Worm (Caenorhabditis elegans): Measurements from ENCODE around the gene grl-5.

grl-5 gene

ce11 chrV:4373656-4374055, 40.8 kb downstream of the grl-5 start (continued):
- TF ChIP-seq bed-2 (GFP tag; IDR thresholded peaks at IDR 0.05) (no peak), D2030.7 (GFP tag; IDR thresholded peaks at IDR 0.05) (0 out of 2 replicates have a peak, but pooled peaks have one; percentile 28), T26A5.8 (tag; optimal IDR thresholded peaks at IDR 0.05) (no peak), K12H6.12 (tag; optimal IDR thresholded peaks at IDR 0.05) (no peak), hrde-1 (tag; optimal IDR thresholded peaks at IDR 0.05; ENCODE audit: borderline replicate concordance) (peak; percentile 15), mel-28 (tag; optimal IDR thresholded peaks at IDR 0.05; ENCODE audit: borderline replicate concordance) (no peak), Y95B8A.8 (GFP tag; IDR thresholded peaks at IDR 0.05) (no peak), tbx-9 (tag; optimal IDR thresholded peaks at IDR 0.05; ENCODE audit: borderline replicate concordance) (no peak), lin-35 (GFP tag; optimal IDR thresholded peaks at IDR 0.05) (no peak), cebp-2 (GFP tag; IDR thresholded peaks at IDR 0.05) (no peak), hmg-20 (GFP tag; IDR thresholded peaks at IDR 0.05) (no peak), zim-3 (tag; optimal IDR thresholded peaks at IDR 0.05) (no peak), egl-44 (GFP tag; IDR thresholded peaks at IDR 0.05) (no peak), snpc-4 (GFP tag; optimal IDR thresholded peaks at IDR 0.05) (no peak), snpc-4 (tag; optimal IDR thresholded peaks at IDR 0.05) (peak in 1 of 4 experiments; percentile 0), lsl-1 (GFP tag; optimal IDR thresholded peaks at IDR 0.05) (peak; percentile 14), Y67H2A.10 (GFP tag; conservative IDR thresholded peaks at IDR 0.05) (no peak), sea-2 (GFP tag; IDR thresholded peaks at IDR 0.05) (no peak), ztf-18 (tag; optimal IDR thresholded peaks at IDR 0.05) (no peak), athp-1 (tag; optimal IDR thresholded peaks at IDR 0.05) (peak; percentile 35)

ce11 chrV:4372986-4373385, 41.5 kb downstream of the grl-5 start:
- TF ChIP-seq zfh-2 (GFP tag; conservative IDR thresholded peaks at IDR 0.05) (peak; percentile 85), ZK185.1 (tag; optimal IDR thresholded peaks at IDR 0.05; ENCODE audit: poor library complexity, severe bottlenecking) (no peak), let-526 (GFP tag; IDR thresholded peaks at IDR 0.05) (no peak), egrh-3 (GFP tag; IDR thresholded peaks at IDR 0.05) (peak; percentile 51; the same call in 1 of the 2 replicates), B0019.2 (GFP tag; conservative IDR thresholded peaks at IDR 0.05) (no peak)

- TF ChIP-seq attf-5 (GFP tag; optimal IDR thresholded peaks at IDR 0.05): no peak
- peak; percentile 53; the same call in 1 of the 2 replicates for TF ChIP-seq mcd-1 (GFP tag; IDR thresholded peaks at IDR 0.05)
- TF ChIP-seq nfya-2 (GFP tag; IDR thresholded peaks at IDR 0.05): no peak
- TF ChIP-seq ccch-3 (GFP tag; optimal IDR thresholded peaks at IDR 0.05): no peak
- no peak for TF ChIP-seq madf-10 (tag; optimal IDR thresholded peaks at IDR 0.05)
- no peak for TF ChIP-seq let-526 (GFP tag; IDR thresholded peaks at IDR 0.05)
- TF ChIP-seq cebp-2 (GFP tag; IDR thresholded peaks at IDR 0.05): no peak
- TF ChIP-seq hlh-12 (tag; optimal IDR thresholded peaks at IDR 0.05): no peak
- no peak for TF ChIP-seq Y95B8A.8 (GFP tag; IDR thresholded peaks at IDR 0.05)
- TF ChIP-seq ets-4 (GFP tag; optimal IDR thresholded peaks at IDR 0.05): no peak
- no peak for TF ChIP-seq B0035.1 (tag; optimal IDR thresholded peaks at IDR 0.05)
- TF ChIP-seq lsl-1 (GFP tag; optimal IDR thresholded peaks at IDR 0.05): peak; percentile 63
- no peak for TF ChIP-seq ama-1 (optimal IDR thresholded peaks at IDR 0.05)
- no peak for TF ChIP-seq ama-1 (GFP tag; optimal IDR thresholded peaks at IDR 0.05)
- TF ChIP-seq cebp-1 (GFP tag; IDR thresholded peaks at IDR 0.05): no peak
- TF ChIP-seq cebp-1 (tag; optimal IDR thresholded peaks at IDR 0.05): peak; percentile 16
- no peak for TF ChIP-seq ceh-100 (GFP tag; IDR thresholded peaks at IDR 0.05)
- no peak for TF ChIP-seq ZK185.1 (tag; optimal IDR thresholded peaks at IDR 0.05; ENCODE audit: poor library complexity, severe bottlenecking)
- no peak for TF ChIP-seq pha-4 (tag; optimal IDR thresholded peaks at IDR 0.05)
- no peak for TF ChIP-seq bed-2 (GFP tag; IDR thresholded peaks at IDR 0.05)
- no peak for TF ChIP-seq lin-40 (tag; optimal IDR thresholded peaks at IDR 0.05)
- TF ChIP-seq lin-26 (GFP tag; IDR thresholded peaks at IDR 0.05): no peak
- no peak for TF ChIP-seq zim-3 (tag; optimal IDR thresholded peaks at IDR 0.05)
- TF ChIP-seq ztf-25 (GFP tag; IDR thresholded peaks at IDR 0.05): no peak
- TF ChIP-seq F52B5.7 (tag; optimal IDR thresholded peaks at IDR 0.05): no peak
- TF ChIP-seq bed-1 (GFP tag; IDR thresholded peaks at IDR 0.05): no peak
- TF ChIP-seq C06A6.2 (GFP tag; conservative IDR thresholded peaks at IDR 0.05): no peak
- no peak for TF ChIP-seq nhr-179 (tag; optimal IDR thresholded peaks at IDR 0.05)
Observed at ce11 chrV:4371309-4371933, 43.0 kb downstream of the grl-5 start, which contains the start of the genes gmpr-1 and fipp-1. Gene gmpr-1 (minus strand): TSS chrV:4371383. Gene fipp-1 (plus strand): TSS chrV:4371807.

Data from whole organism, young adult.